Fruit fly (Drosophila melanogaster) whole organism, embryonic: ENCODE data around the gene CG14100.

ENCODE experiments used
- CG30431 ChIP-seq: fragments of 200-800 bp; sonication (Bioruptor generic); optimal IDR thresholded peaks from 2 replicates; lab custom pipeline; 2017; ENCODE audit warnings: missing biosample characterization, missing genetic modification characterization
- CG9932 ChIP-seq: fragments of 200-800 bp; sonication (Bioruptor generic); IDR thresholded peaks from 2 replicates; pipeline ENCODE4 v1.3.6; 2022; ENCODE audit warnings: missing biosample characterization, missing genetic modification characterization

DNA sequence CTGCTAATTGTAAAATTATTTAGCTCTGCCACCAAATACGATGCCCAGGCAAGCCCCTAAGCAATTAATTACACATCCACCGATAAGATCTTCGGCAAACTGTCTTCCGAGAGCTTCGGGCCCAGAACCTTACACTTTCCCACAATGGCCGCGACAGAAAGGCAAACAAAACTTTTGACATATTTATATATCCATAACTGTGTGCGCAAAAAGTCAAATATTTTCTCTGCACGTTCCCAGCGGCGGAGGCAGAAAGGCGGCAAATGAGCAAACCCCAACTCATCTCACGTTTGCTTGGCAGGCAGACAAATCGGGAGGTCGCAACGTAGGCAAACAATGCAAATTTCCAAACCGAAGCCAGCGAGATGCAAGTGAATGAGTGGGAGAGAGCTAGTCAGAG lies 31.2 kb downstream of the CG14100 start:
- TF ChIP-seq CG30431 (GFP tag; lab: Kevin White, UChicago) (no peak), CG9932 (GFP tag; lab: Robert Waterston, UW) (no peak)
